Fruit fly (Drosophila melanogaster): ENCODE measurements around the gene OXA1L.

Gene OXA1L

dm6 chr3L:10889000-10889691 is 2.9 kb upstream of the OXA1L start (continued):
- TF ChIP-seq maf-S (GFP tag; optimal IDR thresholded peaks at IDR 0.05) (no peak), Hand (GFP tag; optimal IDR thresholded peaks at IDR 0.05) (no peak), CG12155 (GFP tag; optimal IDR thresholded peaks at IDR 0.05) (no peak), Lim3 (GFP tag; IDR thresholded peaks at IDR 0.05) (no peak), Bdp1 (GFP tag; optimal IDR thresholded peaks at IDR 0.05) (no peak), tap (tag; optimal IDR thresholded peaks at IDR 0.05) (no peak), bab2 (GFP tag; optimal IDR thresholded peaks at IDR 0.05) (no peak), tna (GFP tag; IDR thresholded peaks at IDR 0.05; ENCODE audit: partially characterized antibody) (no peak), CG2712 (tag; optimal IDR thresholded peaks at IDR 0.05) (peak; percentile 36), rib (GFP tag; IDR thresholded peaks at IDR 0.05) (no peak), grau (tag; optimal IDR thresholded peaks at IDR 0.05) (peak; percentile 29), CG4730 (GFP tag; IDR thresholded peaks at IDR 0.05) (no peak), HmgD (GFP tag; optimal IDR thresholded peaks at IDR 0.05) (no peak), dmrt99B (tag; optimal IDR thresholded peaks at IDR 0.05) (peak; percentile 39), Meics (GFP tag; optimal IDR thresholded peaks at IDR 0.05) (peak; percentile 4), NK7.1 (GFP tag; optimal IDR thresholded peaks at IDR 0.05) (no peak), CG9876 (GFP tag; optimal IDR thresholded peaks at IDR 0.05) (no peak), bcd (GFP tag; optimal IDR thresholded peaks at IDR 0.05) (no peak)

- TF ChIP-seq so (GFP tag; IDR thresholded peaks at IDR 0.05) (no peak), jing (GFP tag; optimal IDR thresholded peaks at IDR 0.05) (no peak), vfl (GFP tag; optimal IDR thresholded peaks at IDR 0.05) (no peak), stwl (tag; optimal IDR thresholded peaks at IDR 0.05) (peak; percentile 54), CG30431 (GFP tag; optimal IDR thresholded peaks at IDR 0.05) (no peak), Rfx (GFP tag; IDR thresholded peaks at IDR 0.05) (peak; percentile 38; the same call in 1 of the 2 replicates), CG10267 (tag; optimal IDR thresholded peaks at IDR 0.05) (peak; percentile 32), CG34422 (GFP tag; IDR thresholded peaks at IDR 0.05) (peak; percentile 65; the same call in 1 of the 3 replicates), her (GFP tag; optimal IDR thresholded peaks at IDR 0.05) (no peak), run (tag; optimal IDR thresholded peaks at IDR 0.05) (no peak), bbx (GFP tag; IDR thresholded peaks at IDR 0.05; ENCODE audit: partially characterized antibody) (peak; percentile 39; the same call in 1 of the 2 replicates), sob (GFP tag; IDR thresholded peaks at IDR 0.05) (peak; percentile 34; the same call in 1 of the 2 replicates), crp (GFP tag; optimal IDR thresholded peaks at IDR 0.05) (peak; percentile 61 to 94), Fer3 (tag; optimal IDR thresholded peaks at IDR 0.05) (no peak), HmgZ (tag; optimal IDR thresholded peaks at IDR 0.05) (peak; percentile 20), CG4328 (GFP tag; optimal IDR thresholded peaks at IDR 0.05) (no peak), B-H1 (GFP tag; IDR thresholded peaks at IDR 0.05) (no peak), Drgx (GFP tag; IDR thresholded peaks at IDR 0.05) (no peak), yki (optimal IDR thresholded peaks at IDR 0.05) (no peak), CG10366 (GFP tag; IDR thresholded peaks at IDR 0.05) (no peak), CG13287 (GFP tag; IDR thresholded peaks at IDR 0.05; ENCODE audit: partially characterized antibody) (peak; percentile 31), dm (GFP tag; optimal IDR thresholded peaks at IDR 0.05) (peak; percentile 20), Pdp1 (GFP tag; optimal IDR thresholded peaks at IDR 0.05) (peak in 1 of 2 experiments; percentile 91), CG10462 (GFP tag; optimal IDR thresholded peaks at IDR 0.05) (no peak), Mad (GFP tag; optimal IDR thresholded peaks at IDR 0.05) (no peak), nerfin-2 (GFP tag; IDR thresholded peaks at IDR 0.05; ENCODE audit: partially characterized antibody) (no peak), ERR (GFP tag; optimal IDR thresholded peaks at IDR 0.05) (no peak), knrl (GFP tag; IDR thresholded peaks at IDR 0.05; ENCODE audit: partially characterized antibody) (peak; percentile 30; the same call in 2 of the 3 replicates), CG17829 (tag; optimal IDR thresholded peaks at IDR 0.05) (peak; percentile 22), CG1832 (GFP tag; optimal IDR thresholded peaks at IDR 0.05) (peak; percentile 78), CG14965 (GFP tag; optimal IDR thresholded peaks at IDR 0.05; ENCODE audit: borderline replicate concordance) (peak; percentile 76)
These were observed 479 bp downstream of the OXA1L start for dm6 chr3L:10885711-10886272.
